Fruit fly (Drosophila melanogaster): ENCODE data around the gene Ilp6.

Ilp6 gene

DNA sequence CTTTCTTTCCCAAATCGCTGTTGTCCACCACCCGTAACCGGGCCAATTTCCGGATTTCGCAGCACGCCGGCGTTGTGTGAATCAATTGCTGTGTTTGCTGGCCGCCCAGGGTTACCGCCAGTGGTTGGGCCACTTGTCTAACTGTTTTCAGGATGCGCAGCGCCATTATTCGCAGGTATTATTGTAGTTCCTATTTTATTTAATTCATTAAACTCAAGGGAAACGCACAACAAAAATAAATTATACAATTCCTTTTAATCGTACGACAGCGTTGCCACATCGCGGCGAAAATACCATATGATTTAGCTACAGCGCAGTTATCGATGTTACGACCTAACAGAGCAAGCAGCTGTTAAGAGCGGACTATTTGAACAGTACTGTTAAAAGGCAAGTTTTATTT lies 9.9 kb upstream of the Ilp6 start, which contains the start of gene mRpL14:
Gene mRpL14, minus strand, starts transcription at position 280 of the 400 bp plus-strand sequence.
- TF ChIP-seq CG6792 (GFP tag; optimal IDR thresholded peaks at IDR 0.05) (no peak), cyc (GFP tag; optimal IDR thresholded peaks at IDR 0.05) (no peak), acj6 (GFP tag; optimal IDR thresholded peaks at IDR 0.05) (no peak), vri (GFP tag; optimal IDR thresholded peaks at IDR 0.05) (no peak), CG9139 (GFP tag; optimal IDR thresholded peaks at IDR 0.05) (no peak), CG6854 (GFP tag; optimal IDR thresholded peaks at IDR 0.05) (no peak), Eip75B (GFP tag; optimal IDR thresholded peaks at IDR 0.05) (no peak), CG10669 (GFP tag; optimal IDR thresholded peaks at IDR 0.05) (no peak), CG34406 (GFP tag; optimal IDR thresholded peaks at IDR 0.05) (no peak), dsx (GFP tag; optimal IDR thresholded peaks at IDR 0.05; ENCODE audit: poor library complexity, severe bottlenecking) (no peak), net (GFP tag; optimal IDR thresholded peaks at IDR 0.05) (no peak), CG3919 (GFP tag; optimal IDR thresholded peaks at IDR 0.05) (no peak), CG1621 (tag; optimal IDR thresholded peaks at IDR 0.05) (peak; percentile 39), svp (GFP tag) (peak; percentile 56), CG11762 (GFP tag; optimal IDR thresholded peaks at IDR 0.05; ENCODE audit: insufficient read depth) (no peak)

DNA sequence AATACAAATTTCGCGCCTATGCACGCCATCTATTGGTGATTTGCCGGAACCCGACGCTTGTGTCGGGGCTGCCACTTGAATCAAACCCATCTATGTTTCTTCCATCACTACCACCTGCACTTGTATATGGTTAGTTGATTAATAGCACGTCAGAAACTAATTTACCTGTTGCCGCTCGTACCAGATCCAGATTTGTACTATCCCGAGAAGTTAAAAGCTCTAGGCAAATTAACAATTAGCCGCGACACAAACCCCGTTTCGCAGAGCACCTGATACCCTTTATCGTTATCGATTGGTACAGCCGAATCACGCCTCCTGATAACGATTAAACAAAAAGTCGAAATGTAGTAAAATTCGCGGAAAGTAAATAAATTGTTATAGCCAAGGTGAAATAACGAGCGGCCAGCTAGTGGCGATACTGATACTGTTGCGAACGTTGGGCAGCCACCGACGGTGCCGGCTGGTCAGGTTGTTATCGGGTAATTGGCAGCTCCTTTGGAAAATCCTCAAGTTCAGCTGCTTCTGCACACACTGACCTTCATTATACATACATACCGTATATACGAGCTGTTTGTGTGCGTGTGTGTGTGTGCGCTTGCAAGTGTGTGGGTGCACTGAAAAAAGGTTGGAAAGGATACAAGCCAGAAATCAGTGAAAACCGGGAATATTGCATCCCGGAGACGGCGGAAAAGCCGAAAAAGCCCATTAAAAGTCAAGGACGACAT lies 5.7 kb upstream of the Ilp6 start:
- TF ChIP-seq CG10631 (GFP tag; optimal IDR thresholded peaks at IDR 0.05) (no peak), Eip78C (GFP tag) (peak; percentile 30), CG15336 (GFP tag; IDR thresholded peaks at IDR 0.05) (no peak), Hr4 (GFP tag; optimal IDR thresholded peaks at IDR 0.05) (no peak), Hr39 (GFP tag; optimal IDR thresholded peaks at IDR 0.05) (no peak), topi (GFP tag; optimal IDR thresholded peaks at IDR 0.05) (no peak), svp (GFP tag) (peak; percentile 70), cyc (GFP tag; optimal IDR thresholded peaks at IDR 0.05) (no peak)

DNA sequence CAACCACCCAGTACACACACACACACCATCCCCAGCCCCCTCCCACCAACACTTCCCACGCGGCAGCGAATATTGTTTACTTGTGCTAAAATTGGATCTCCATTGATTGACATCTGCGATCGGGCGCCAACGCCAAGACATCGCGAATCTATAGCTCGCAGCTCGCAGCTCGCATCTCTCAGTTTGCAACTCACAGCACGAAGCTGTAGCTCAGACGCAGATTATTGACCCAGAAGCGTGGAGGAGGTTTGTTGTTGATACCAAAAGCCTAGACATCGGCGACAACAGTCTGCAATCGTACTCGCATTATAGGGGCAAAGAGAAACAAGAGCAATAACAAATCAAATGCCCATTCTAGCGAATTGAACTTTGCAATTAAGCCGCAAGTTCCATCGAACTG lies 2.7 kb upstream of the Ilp6 start:
- TF ChIP-seq svp (GFP tag): peak; percentile 77
- no peak for TF ChIP-seq CG11762 (GFP tag; optimal IDR thresholded peaks at IDR 0.05; ENCODE audit: insufficient read depth)

dm6 chrX:2336428-2336827 lies 2.0 kb upstream of the Ilp6 start:
- TF ChIP-seq CG6276 (GFP tag; optimal IDR thresholded peaks at IDR 0.05) (peak; percentile 51), CG15336 (GFP tag; IDR thresholded peaks at IDR 0.05) (peak; percentile 33; the same call in 1 of the 2 replicates), CG9139 (GFP tag; optimal IDR thresholded peaks at IDR 0.05) (peak; percentile 29), CG4318 (GFP tag; optimal IDR thresholded peaks at IDR 0.05) (peak; percentile 24), CG6792 (GFP tag; optimal IDR thresholded peaks at IDR 0.05) (peak; percentile 54), Hr39 (GFP tag; optimal IDR thresholded peaks at IDR 0.05) (peak; percentile 55), Lpt (GFP tag; optimal IDR thresholded peaks at IDR 0.05) (peak; percentile 20), CG10631 (GFP tag; optimal IDR thresholded peaks at IDR 0.05) (peak; percentile 51), CG8319 (GFP tag; optimal IDR thresholded peaks at IDR 0.05) (no peak), net (GFP tag; optimal IDR thresholded peaks at IDR 0.05) (peak; percentile 20), lz (GFP tag; optimal IDR thresholded peaks at IDR 0.05) (peak; percentile 31), fd59A (GFP tag; optimal IDR thresholded peaks at IDR 0.05) (peak; percentile 53), Gug (GFP tag; IDR thresholded peaks at IDR 0.05) (no peak), Met (GFP tag; optimal IDR thresholded peaks at IDR 0.05) (no peak), CG31627 (GFP tag; optimal IDR thresholded peaks at IDR 0.05) (peak; percentile 31), CG6808 (GFP tag; optimal IDR thresholded peaks at IDR 0.05) (peak; percentile 51), fkh (GFP tag; optimal IDR thresholded peaks at IDR 0.05) (peak; percentile 63), CG11902 (GFP tag; optimal IDR thresholded peaks at IDR 0.05) (peak; percentile 11), Sox14 (GFP tag; optimal IDR thresholded peaks at IDR 0.05) (peak; percentile 62), Blimp-1 (GFP tag; optimal IDR thresholded peaks at IDR 0.05) (peak; percentile 11), CG10669 (GFP tag; optimal IDR thresholded peaks at IDR 0.05) (peak; percentile 72), CG8632 (GFP tag; optimal IDR thresholded peaks at IDR 0.05) (no peak), eg (GFP tag; IDR thresholded peaks at IDR 0.05) (peak; percentile 48; the same call in 1 of the 3 replicates), Ets21C (GFP tag; optimal IDR thresholded peaks at IDR 0.05) (no peak), CG11294 (GFP tag; IDR thresholded peaks at IDR 0.05) (0 out of 2 replicates have a peak, but pooled peaks have one; percentile 11), Eip75B (GFP tag; optimal IDR thresholded peaks at IDR 0.05) (peak; percentile 46), salr (GFP tag; optimal IDR thresholded peaks at IDR 0.05) (peak in 1 of 2 experiments; percentile 48), esn (GFP tag; optimal IDR thresholded peaks at IDR 0.05) (peak; percentile 53), Smox (GFP tag; optimal IDR thresholded peaks at IDR 0.05) (no peak), CG8119 (GFP tag; IDR thresholded peaks at IDR 0.05) (peak; percentile 56; the same call in 2 of the 3 replicates), dac (GFP tag; optimal IDR thresholded peaks at IDR 0.05) (no peak), CG3919 (GFP tag; optimal IDR thresholded peaks at IDR 0.05) (peak; percentile 47)
